Worm (Caenorhabditis elegans) whole organism, midembryonic: ENCODE measurements around the gene lig-4.

ENCODE experiments used
- flt-1 ChIP-seq: fragments of 200-800 bp; sonication (Bioruptor generic); IDR thresholded peaks from 2 replicates; pipeline ENCODE4 v1.3.6; 2022; ENCODE audit warnings: missing genetic modification characterization, missing compliant biosample characterization
- med-1 ChIP-seq: sonication (generic microtip); optimal IDR thresholded peaks from 2 replicates; lab custom pipeline; 2017; ENCODE audit warnings: missing genetic modification characterization, mild to moderate bottlenecking, missing compliant biosample characterization, antibody characterized with exemption, missing genetic modification reagents; ENCODE audit not compliant: insufficient read depth
- ref-1 ChIP-seq: fragments of 200-800 bp; sonication (Bioruptor generic); conservative IDR thresholded peaks from 2 replicates; pipeline ENCODE4 v1.3.6; 2022; ENCODE audit warnings: missing genetic modification reagents, missing genetic modification characterization, missing compliant biosample characterization
- tab-1 ChIP-seq: fragments of 200-800 bp; sonication (Bioruptor generic); IDR thresholded peaks from 2 replicates; pipeline ENCODE4 v1.3.6; 2022; ENCODE audit warnings: missing genetic modification characterization, missing compliant biosample characterization
- ztf-23 ChIP-seq: fragments of 200-800 bp; sonication (Bioruptor generic); IDR thresholded peaks from 2 replicates; pipeline ENCODE4 v1.3.6; 2022; ENCODE audit warnings: missing genetic modification reagents, missing genetic modification characterization, missing compliant biosample characterization

- TF ChIP-seq med-1 (GFP tag; lab: Kevin White, UChicago) (peak; percentile 13), tab-1 (GFP tag; lab: Robert Waterston, UW) (no peak), ztf-23 (no peak), flt-1 (GFP tag; lab: Robert Waterston, UW) (no peak), ref-1 (GFP tag; lab: Robert Waterston, UW) (no peak)
Measured at ce11 chrIII:7499421-7499902, 21.8 kb upstream of the lig-4 start, which contains the start of the genes C07H6.9 and sap-140.
